Worm (Caenorhabditis elegans) whole organism, L1 larva: ENCODE results near the gene spr-3.

Source experiments
- efl-3 ChIP-seq: fragments of 200-800 bp; sonication (Bioruptor generic); optimal IDR thresholded peaks from 2 replicates; lab custom pipeline; 2018; ENCODE audit warnings: mild to moderate bottlenecking, missing genetic modification characterization, missing compliant biosample characterization
- lin-15B ChIP-seq: fragments of 150-350 bp; sonication (generic microtip); optimal IDR thresholded peaks from 3 replicates; lab custom pipeline; 2014; ENCODE audit warnings: missing biosample characterization, missing genetic modification characterization
- nhr-237 ChIP-seq: fragments of 150-350 bp; optimal IDR thresholded peaks from 2 replicates; lab custom pipeline; 2014; ENCODE audit warnings: missing biosample characterization, missing genetic modification characterization
- unc-130 ChIP-seq: fragments of 150-350 bp; optimal IDR thresholded peaks from 2 replicates; lab custom pipeline; 2017; ENCODE audit warnings: missing biosample characterization, missing genetic modification characterization, inconsistent platforms

ce11 chrX:4561863-4562262 is 48.0 kb downstream of the spr-3 start, which contains the start of gene C05E11.6:
- TF ChIP-seq nhr-237 (tag; lab: Kevin White, UChicago) (no peak), efl-3 (no peak), unc-130 (tag; lab: Kevin White, UChicago) (no peak), lin-15B (tag; lab: Kevin White, UChicago) (no peak)
